Worm (Caenorhabditis elegans): Measurements from ENCODE around the gene srh-203.
A peak's percentile ranks its signal among the peaks of the same experiment; 100 is the strongest.
"Not testable (repeated sequence)": the region's sequence is repeated elsewhere in the genome, so short reads cannot be mapped to it uniquely, and the experiment has no call there.

srh-203 gene

ce11 chrV:17436492-17436891, 19.6 kb downstream of the srh-203 start, which contains the start of gene F20E11.18:
Gene F20E11.18, minus strand, starts transcription at chrV:17436592.
- no peak for TF ChIP-seq ceh-44 (GFP tag; IDR thresholded peaks at IDR 0.05)
- TF ChIP-seq T26A8.4 (GFP tag; IDR thresholded peaks at IDR 0.05) = no peak

DNA sequence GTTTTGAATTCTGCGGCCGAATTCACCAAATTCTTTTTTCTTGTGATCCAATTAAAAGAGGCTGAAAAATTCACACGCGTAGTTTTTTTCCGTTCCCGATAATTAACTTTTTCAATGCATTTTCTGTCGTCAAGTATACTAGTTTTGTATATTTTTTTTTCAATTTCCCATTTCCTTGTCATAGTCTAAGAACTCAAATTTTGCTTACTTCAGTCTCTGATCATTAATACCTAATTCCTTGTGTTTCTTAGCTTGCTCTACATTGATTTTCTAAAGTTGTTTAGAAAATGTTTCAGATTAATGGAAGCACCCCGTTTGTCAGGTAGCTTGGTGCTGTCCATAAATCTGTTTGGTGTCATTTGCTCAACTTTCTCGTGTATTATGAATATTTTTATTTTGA, 25.2 kb downstream of the srh-203 start, which contains the start of gene srbc-27:
TSS of gene srbc-27 (plus strand) at position 301 of the 400 bp plus-strand sequence.
- TF ChIP-seq Y105C5A.15 (GFP tag; IDR thresholded peaks at IDR 0.05) (no peak), F26F4.8 (GFP tag; conservative IDR thresholded peaks at IDR 0.05) (no peak), pqm-1 (tag; optimal IDR thresholded peaks at IDR 0.05) (no peak), daf-12 (tag; optimal IDR thresholded peaks at IDR 0.05) (no peak), dmd-8 (GFP tag; IDR thresholded peaks at IDR 0.05) (no peak), tag-97 (GFP tag; IDR thresholded peaks at IDR 0.05) (no peak), ZK546.5 (tag; optimal IDR thresholded peaks at IDR 0.05) (no peak), hif-1 (tag; optimal IDR thresholded peaks at IDR 0.05) (no peak), nhr-77 (tag; optimal IDR thresholded peaks at IDR 0.05) (no peak), ctbp-1 (GFP tag; IDR thresholded peaks at IDR 0.05) (no peak), nhr-102 (tag; optimal IDR thresholded peaks at IDR 0.05) (no peak), ceh-82 (tag; optimal IDR thresholded peaks at IDR 0.05) (no peak), lin-1 (GFP tag; IDR thresholded peaks at IDR 0.05) (no peak), daf-16 (GFP tag; optimal IDR thresholded peaks at IDR 0.05) (no peak), daf-16 (tag; optimal IDR thresholded peaks at IDR 0.05) (no peak), nhr-42 (GFP tag; IDR thresholded peaks at IDR 0.05) (no peak)

ce11 chrV:17430066-17430465, 26.0 kb downstream of the srh-203 start, which contains the start of gene T27C5.10:
Gene T27C5.10, minus strand, starts transcription at chrV:17430166.
- TF ChIP-seq nhr-77 (tag; optimal IDR thresholded peaks at IDR 0.05) = no peak
- TF ChIP-seq ZK337.2 (GFP tag; IDR thresholded peaks at IDR 0.05) = no peak
- TF ChIP-seq mdt-29 (GFP tag; IDR thresholded peaks at IDR 0.05) = no peak
- no peak for TF ChIP-seq rbr-2 (tag; optimal IDR thresholded peaks at IDR 0.05)
- TF ChIP-seq ceh-28 (tag; optimal IDR thresholded peaks at IDR 0.05) = no peak
- TF ChIP-seq madf-5 (GFP tag; IDR thresholded peaks at IDR 0.05) = no peak
- TF ChIP-seq D1046.2 (GFP tag; IDR thresholded peaks at IDR 0.05) = no peak
- TF ChIP-seq lin-39 (tag; optimal IDR thresholded peaks at IDR 0.05) = no peak
- no peak for TF ChIP-seq nhr-10 (tag; optimal IDR thresholded peaks at IDR 0.05)
- TF ChIP-seq mep-1 (tag; optimal IDR thresholded peaks at IDR 0.05) = no peak
- no peak for TF ChIP-seq duxl-1 (tag; optimal IDR thresholded peaks at IDR 0.05; ENCODE audit: poor library complexity)
- TF ChIP-seq attf-4 (tag; optimal IDR thresholded peaks at IDR 0.05) = no peak
- TF ChIP-seq set-16 (GFP tag; IDR thresholded peaks at IDR 0.05) = no peak

DNA sequence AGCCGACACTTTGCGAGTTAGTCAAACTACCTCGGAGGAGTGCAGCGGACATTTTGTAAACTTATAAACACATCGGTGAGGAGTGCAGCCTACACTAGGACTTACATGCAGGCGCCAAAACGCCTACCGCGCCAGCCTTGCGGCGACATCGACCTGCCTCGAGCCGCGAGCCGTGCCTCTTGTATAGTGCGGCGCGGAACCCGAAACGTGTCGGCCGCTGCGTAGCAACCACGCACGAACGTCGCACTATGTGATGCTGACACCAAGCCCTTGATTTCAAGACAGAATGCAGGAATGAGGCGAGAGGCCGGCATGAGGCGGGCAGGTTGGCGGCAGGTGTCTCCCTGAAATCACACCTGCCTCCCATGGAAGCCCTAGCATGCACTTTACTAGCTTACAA, 26.8 kb downstream of the srh-203 start:
- TF ChIP-seq F44E2.7 (GFP tag; IDR thresholded peaks at IDR 0.05) (no peak), Y5F2A.4 (GFP tag; optimal IDR thresholded peaks at IDR 0.05) (no peak), hif-1 (tag; optimal IDR thresholded peaks at IDR 0.05) (no peak), ceh-32 (tag; optimal IDR thresholded peaks at IDR 0.05; ENCODE audit: poor library complexity) (no peak), set-16 (GFP tag; IDR thresholded peaks at IDR 0.05) (peak; percentile 84), sdz-12 (GFP tag; optimal IDR thresholded peaks at IDR 0.05) (no peak), snpc-1.2 (GFP tag; IDR thresholded peaks at IDR 0.05) (no peak), nhr-11 (tag; optimal IDR thresholded peaks at IDR 0.05) (no peak)

DNA sequence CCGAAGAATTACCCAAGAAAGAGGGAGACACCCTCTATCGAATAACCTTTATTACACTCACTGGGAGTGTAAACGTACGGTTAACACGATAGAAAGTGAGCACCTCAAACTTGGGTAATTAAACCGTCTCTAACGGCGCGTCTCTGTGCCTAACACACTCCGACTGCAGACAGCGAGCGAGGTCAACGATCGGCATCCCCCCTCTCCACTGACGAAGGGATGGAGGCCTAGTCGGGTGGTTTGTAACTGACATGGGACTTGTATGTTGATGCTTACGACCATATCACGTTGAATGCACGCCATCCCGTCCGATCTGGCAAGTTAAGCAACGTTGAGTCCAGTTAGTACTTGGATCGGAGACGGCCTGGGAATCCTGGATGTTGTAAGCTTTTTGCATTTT, 27.5 kb downstream of the srh-203 start:
- TF ChIP-seq unc-62 (GFP tag; optimal IDR thresholded peaks at IDR 0.05 in 1 of 2) (peak in 1 of 2 experiments; percentile 22), lim-7 (GFP tag; IDR thresholded peaks at IDR 0.05) (peak; percentile 54; the same call in 1 of the 2 replicates), Y48G9A.11 (GFP tag; IDR thresholded peaks at IDR 0.05) (peak; percentile 77)
- not testable (repeated sequence) for TF ChIP-seq unc-62 (tag; optimal IDR thresholded peaks at IDR 0.05)
